Worm (Caenorhabditis elegans) whole organism, L3 larva: ENCODE measurements around the gene F21D5.5.
A peak's percentile ranks its signal among the peaks of the same experiment; 100 is the strongest.

ENCODE experiments used
- R02D3.7 ChIP-seq: fragments of 150-350 bp; optimal IDR thresholded peaks from 2 replicates; lab custom pipeline; 2014; ENCODE audit warnings: missing biosample characterization, missing genetic modification characterization
- ZK546.5 ChIP-seq: sonication (generic microtip); optimal IDR thresholded peaks from 2 replicates; lab custom pipeline; 2017; ENCODE audit warnings: missing biosample characterization, missing genetic modification characterization
- ama-1 ChIP-seq: fragments of 150-350 bp; optimal IDR thresholded peaks from 2 replicates; lab custom pipeline; 2018
- ceh-28 ChIP-seq: fragments of 150-350 bp; optimal IDR thresholded peaks from 2 replicates; lab custom pipeline; 2014; ENCODE audit warnings: missing biosample characterization, missing genetic modification reagents, missing genetic modification characterization
- ceh-82 ChIP-seq: fragments of 150-350 bp; optimal IDR thresholded peaks from 2 replicates; lab custom pipeline; 2014; ENCODE audit warnings: missing biosample characterization, missing genetic modification characterization
- daf-12 ChIP-seq: fragments of 150-350 bp; optimal IDR thresholded peaks from 2 replicates; lab custom pipeline; 2014; ENCODE audit warnings: missing biosample characterization, missing genetic modification reagents, missing genetic modification characterization
- egl-27 ChIP-seq: sonication (generic microtip); optimal IDR thresholded peaks from 4 replicates; lab custom pipeline; 2017; ENCODE audit warnings: missing biosample characterization, missing genetic modification reagents, missing genetic modification characterization
- egl-5 ChIP-seq: fragments of 150-350 bp; optimal IDR thresholded peaks from 2 replicates; lab custom pipeline; 2017; ENCODE audit warnings: missing biosample characterization, missing genetic modification reagents, missing genetic modification characterization, inconsistent platforms
- elt-1 ChIP-seq: fragments of 150-350 bp; optimal IDR thresholded peaks from 2 replicates; lab custom pipeline; 2014; ENCODE audit warnings: missing biosample characterization, missing genetic modification characterization
- elt-2 ChIP-seq: sonication (generic microtip); optimal IDR thresholded peaks from 2 replicates; lab custom pipeline; 2016; ENCODE audit warnings: missing genetic modification reagents, mild to moderate bottlenecking, missing genetic modification characterization, missing compliant biosample characterization
- elt-3 ChIP-seq, 3 experiments: fragments of 150-350 bp in 1 of 3; sonication (generic microtip) in 2 of 3; optimal IDR thresholded peaks; 2 replicates in 2 of 3; 4 replicates in 1 of 3; lab custom pipeline; 2014 to 2017; ENCODE audit warnings: missing biosample characterization in 3 of 3, missing genetic modification characterization in 3 of 3
- eor-1 ChIP-seq, 2 experiments: fragments of 150-350 bp; optimal IDR thresholded peaks; 2 replicates each; lab custom pipeline; 2014 to 2018; ENCODE audit warnings: missing biosample characterization in 2 of 2, missing genetic modification characterization in 2 of 2
- fkh-10 ChIP-seq: sonication (generic microtip); optimal IDR thresholded peaks from 2 replicates; lab custom pipeline; 2017; ENCODE audit warnings: missing biosample characterization, missing genetic modification reagents, missing genetic modification characterization
- fkh-2 ChIP-seq: fragments of 150-350 bp; optimal IDR thresholded peaks from 2 replicates; lab custom pipeline; 2014; ENCODE audit warnings: missing biosample characterization, missing genetic modification reagents, missing genetic modification characterization
- fos-1 ChIP-seq: fragments of 150-350 bp; optimal IDR thresholded peaks from 2 replicates; lab custom pipeline; 2014; ENCODE audit warnings: missing biosample characterization, missing genetic modification characterization
- hmg-11 ChIP-seq: sonication (generic microtip); optimal IDR thresholded peaks from 2 replicates; lab custom pipeline; 2016; ENCODE audit warnings: missing genetic modification characterization, missing compliant biosample characterization
- jun-1 ChIP-seq: fragments of 150-350 bp; optimal IDR thresholded peaks from 2 replicates; lab custom pipeline; 2014; ENCODE audit warnings: missing biosample characterization, missing genetic modification reagents, missing genetic modification characterization
- lin-15B ChIP-seq: fragments of 150-350 bp; optimal IDR thresholded peaks from 2 replicates; lab custom pipeline; 2014; ENCODE audit warnings: missing biosample characterization, missing genetic modification characterization
- lsy-12 ChIP-seq: sonication (generic microtip); optimal IDR thresholded peaks from 2 replicates; lab custom pipeline; 2016; ENCODE audit warnings: mild to moderate bottlenecking, missing genetic modification characterization, missing compliant biosample characterization
- mdl-1 ChIP-seq: fragments of 150-350 bp; optimal IDR thresholded peaks from 2 replicates; lab custom pipeline; 2014; ENCODE audit warnings: missing biosample characterization, missing genetic modification characterization
- mml-1 ChIP-seq: fragments of 150-350 bp; sonication (generic microtip); optimal IDR thresholded peaks from 3 replicates; lab custom pipeline; 2014; ENCODE audit warnings: missing biosample characterization, missing genetic modification characterization
- nfya-1 ChIP-seq: sonication (generic microtip); optimal IDR thresholded peaks from 2 replicates; lab custom pipeline; 2017; ENCODE audit warnings: missing genetic modification characterization, mild to moderate bottlenecking, missing compliant biosample characterization, antibody characterized with exemption, moderate library complexity; ENCODE audit not compliant: insufficient read depth
- nhr-23 ChIP-seq: fragments of 150-350 bp; optimal IDR thresholded peaks from 2 replicates; lab custom pipeline; 2014; ENCODE audit warnings: missing biosample characterization, missing genetic modification reagents, missing genetic modification characterization
- nhr-237 ChIP-seq: fragments of 150-350 bp; optimal IDR thresholded peaks from 2 replicates; lab custom pipeline; 2014; ENCODE audit warnings: missing biosample characterization, missing genetic modification characterization
- nhr-25 ChIP-seq: sonication (generic microtip); optimal IDR thresholded peaks from 2 replicates; lab custom pipeline; 2017; ENCODE audit warnings: missing biosample characterization, missing genetic modification characterization
- nhr-28 ChIP-seq: fragments of 150-350 bp; optimal IDR thresholded peaks from 2 replicates; lab custom pipeline; 2014; ENCODE audit warnings: missing biosample characterization, missing genetic modification characterization
- nhr-43 ChIP-seq: sonication (generic microtip); optimal IDR thresholded peaks from 2 replicates; lab custom pipeline; 2016; ENCODE audit warnings: mild to moderate bottlenecking, missing genetic modification characterization, missing compliant biosample characterization; ENCODE audit not compliant: poor library complexity, severe bottlenecking
- nhr-67 ChIP-seq: fragments of 150-350 bp; optimal IDR thresholded peaks from 2 replicates; lab custom pipeline; 2014; ENCODE audit warnings: missing biosample characterization, missing genetic modification characterization
- nhr-77 ChIP-seq: fragments of 150-350 bp; optimal IDR thresholded peaks from 2 replicates; lab custom pipeline; 2014; ENCODE audit warnings: missing biosample characterization, missing genetic modification characterization
- pha-4 ChIP-seq: fragments of 150-350 bp; optimal IDR thresholded peaks from 2 replicates; lab custom pipeline; 2014; ENCODE audit warnings: missing biosample characterization, missing genetic modification reagents, missing genetic modification characterization
- pqm-1 ChIP-seq: fragments of 150-350 bp; optimal IDR thresholded peaks from 2 replicates; lab custom pipeline; 2017; ENCODE audit warnings: missing biosample characterization, missing genetic modification characterization, inconsistent platforms
- sea-2 ChIP-seq: fragments of 150-350 bp; sonication (generic microtip); optimal IDR thresholded peaks from 4 replicates; lab custom pipeline; 2014; ENCODE audit warnings: missing biosample characterization, missing genetic modification reagents, missing genetic modification characterization
- skn-1 ChIP-seq: fragments of 150-350 bp; optimal IDR thresholded peaks from 2 replicates; lab custom pipeline; 2014; ENCODE audit warnings: missing biosample characterization, missing genetic modification characterization
- zag-1 ChIP-seq: fragments of 150-350 bp; optimal IDR thresholded peaks from 2 replicates; lab custom pipeline; 2014; ENCODE audit warnings: missing biosample characterization, missing genetic modification characterization
- ztf-11 ChIP-seq: fragments of 150-350 bp; optimal IDR thresholded peaks from 2 replicates; lab custom pipeline; 2014; ENCODE audit warnings: missing biosample characterization, missing genetic modification characterization
- ztf-4 ChIP-seq: fragments of 150-350 bp; optimal IDR thresholded peaks from 2 replicates; lab custom pipeline; 2014; ENCODE audit warnings: missing biosample characterization, missing genetic modification characterization

The F21D5.5 gene

ce11 chrIV:8740952-8741438 lies 1.8 kb upstream of the F21D5.5 start, which contains the start of gene F21D5.6:
TSS of gene F21D5.6 (minus strand) at chrIV:8741388.
- no peak for TF ChIP-seq R02D3.7
- no peak for TF ChIP-seq pqm-1 (tag; lab: Kevin White, UChicago)
- no peak for TF ChIP-seq ZK546.5 (tag; lab: Kevin White, UChicago)
- TF ChIP-seq skn-1 (tag; lab: Kevin White, UChicago), result no peak
- no peak for TF ChIP-seq eor-1 (tag; optimal IDR thresholded peaks at IDR 0.05; lab: Kevin White, UChicago)
- TF ChIP-seq nhr-43 (tag; lab: Kevin White, UChicago), result peak; percentile 25
- TF ChIP-seq ceh-82 (tag; lab: Kevin White, UChicago), result no peak
- TF ChIP-seq fkh-10 (GFP tag; lab: Kevin White, UChicago), result no peak
- TF ChIP-seq fos-1 (tag; lab: Kevin White, UChicago), result no peak
- TF ChIP-seq nhr-67 (tag; lab: Kevin White, UChicago), result no peak
- TF ChIP-seq nfya-1 (tag; lab: Kevin White, UChicago), result no peak
- peak; percentile 0 for TF ChIP-seq ama-1
- no peak for TF ChIP-seq fkh-2 (tag; lab: Kevin White, UChicago)
- no peak for TF ChIP-seq nhr-25 (tag; lab: Kevin White, UChicago)
- TF ChIP-seq egl-5 (tag; lab: Kevin White, UChicago), result no peak
- no peak for TF ChIP-seq nhr-28 (tag; lab: Kevin White, UChicago)

ce11 chrIV:8739926-8740325 lies 732 bp upstream of the F21D5.5 start, which contains the start of gene mrps-33:
TSS of gene mrps-33 (minus strand) at chrIV:8740026.
- no peak for TF ChIP-seq mml-1 (tag; lab: Kevin White, UChicago)
- TF ChIP-seq hmg-11 (tag; lab: Kevin White, UChicago), result no peak
- no peak for TF ChIP-seq elt-3 (tag; optimal IDR thresholded peaks at IDR 0.05; lab: Kevin White, UChicago)
- no peak for TF ChIP-seq jun-1 (tag; lab: Kevin White, UChicago)
- no peak for TF ChIP-seq fos-1 (tag; lab: Kevin White, UChicago)
- no peak for TF ChIP-seq ceh-28 (tag; lab: Kevin White, UChicago)
- no peak for TF ChIP-seq ztf-4
- no peak for TF ChIP-seq mdl-1 (tag; lab: Kevin White, UChicago)
- no peak for TF ChIP-seq sea-2 (GFP tag; lab: Kevin White, UChicago)
- TF ChIP-seq nfya-1 (tag; lab: Kevin White, UChicago), result no peak
- TF ChIP-seq elt-1 (tag; lab: Kevin White, UChicago), result no peak
- no peak for TF ChIP-seq ceh-82 (tag; lab: Kevin White, UChicago)
- TF ChIP-seq egl-5 (tag; lab: Kevin White, UChicago), result no peak
- no peak for TF ChIP-seq egl-27 (tag; lab: Kevin White, UChicago)
- no peak for TF ChIP-seq elt-2 (tag; lab: Kevin White, UChicago)
- no peak for TF ChIP-seq nhr-25 (tag; lab: Kevin White, UChicago)

- TF ChIP-seq ztf-11 (tag; lab: Kevin White, UChicago), result no peak
- no peak for TF ChIP-seq nhr-43 (tag; lab: Kevin White, UChicago)
- TF ChIP-seq elt-1 (tag; lab: Kevin White, UChicago), result no peak
- TF ChIP-seq nhr-67 (tag; lab: Kevin White, UChicago), result no peak
- no peak for TF ChIP-seq skn-1 (tag; lab: Kevin White, UChicago)
- TF ChIP-seq nhr-237 (tag; lab: Kevin White, UChicago), result no peak
- TF ChIP-seq elt-2 (tag; lab: Kevin White, UChicago), result no peak
- no peak for TF ChIP-seq zag-1 (tag; lab: Kevin White, UChicago)
- TF ChIP-seq egl-5 (tag; lab: Kevin White, UChicago), result no peak
- no peak for TF ChIP-seq lin-15B
- no peak for TF ChIP-seq nhr-23
- TF ChIP-seq fkh-10 (GFP tag; lab: Kevin White, UChicago), result no peak
- no peak for TF ChIP-seq nhr-77 (tag; lab: Kevin White, UChicago)
- no peak for TF ChIP-seq fos-1 (tag; lab: Kevin White, UChicago)
- TF ChIP-seq fkh-2 (tag; lab: Kevin White, UChicago), result no peak
- TF ChIP-seq nhr-28 (tag; lab: Kevin White, UChicago), result no peak
- no peak for TF ChIP-seq daf-12
- TF ChIP-seq lsy-12, result no peak
These were observed 1.4 kb downstream of the F21D5.5 start, which contains the start of gene F21D5.4 for ce11 chrIV:8737787-8738186. TSS of gene F21D5.4 (plus strand) at chrIV:8738087.

- TF ChIP-seq nhr-28 (tag; lab: Kevin White, UChicago) (no peak), ztf-4 (no peak), pha-4 (tag; lab: Kevin White, UChicago) (peak; percentile 51), nfya-1 (tag; lab: Kevin White, UChicago) (peak; percentile 35), ama-1 (no peak), ZK546.5 (tag; lab: Kevin White, UChicago) (no peak), nhr-23 (peak; percentile 52)
These were observed 1.8 kb downstream of the F21D5.5 start for ce11 chrIV:8737354-8737753.
